Fruit fly (Drosophila melanogaster) whole organism, embryonic: ENCODE results near the gene Polr1D.

Source experiments
- ATbp ChIP-seq: fragments of 200-800 bp; sonication (Bioruptor generic); optimal IDR thresholded peaks from 2 replicates; lab custom pipeline; 2017; ENCODE audit warnings: missing biosample characterization, mild to moderate bottlenecking, missing genetic modification characterization, missing genetic modification reagents
- Abd-B ChIP-seq: fragments of 200-800 bp; sonication (Bioruptor generic); optimal IDR thresholded peaks from 2 replicates; lab custom pipeline; 2018; ENCODE audit warnings: missing biosample characterization, mild to moderate bottlenecking, missing genetic modification characterization, moderate library complexity
- CG1024 ChIP-seq: fragments of 200-800 bp; sonication (Bioruptor generic); IDR thresholded peaks from 2 replicates; pipeline ENCODE4 v1.3.6; 2022; ENCODE audit warnings: missing biosample characterization, missing genetic modification characterization
- CG10321 ChIP-seq: fragments of 200-800 bp; sonication (Bioruptor generic); IDR thresholded peaks from 2 replicates; pipeline ENCODE4 v1.3.6; 2022; ENCODE audit warnings: missing biosample characterization, missing genetic modification characterization
- CG10431 ChIP-seq: fragments of 200-800 bp; sonication (Bioruptor generic); optimal IDR thresholded peaks from 3 replicates; lab custom pipeline; 2018; ENCODE audit warnings: missing biosample characterization, mild to moderate bottlenecking, missing genetic modification characterization
- CG10959 ChIP-seq: fragments of 200-800 bp; sonication (Bioruptor generic); IDR thresholded peaks from 2 replicates; pipeline ENCODE4 v1.3.6; 2022; ENCODE audit warnings: missing biosample characterization, missing genetic modification characterization
- CG11695 ChIP-seq: fragments of 200-800 bp; sonication (Bioruptor generic); IDR thresholded peaks from 3 replicates; pipeline ENCODE4 v1.3.6; 2022; ENCODE audit warnings: missing biosample characterization, missing genetic modification characterization
- CG13775 ChIP-seq: fragments of 200-800 bp; sonication (Bioruptor generic); optimal IDR thresholded peaks from 3 replicates; lab custom pipeline; 2017; ENCODE audit warnings: missing biosample characterization, mild to moderate bottlenecking, missing genetic modification characterization
- CG14014 ChIP-seq: fragments of 200-800 bp; sonication (Bioruptor generic); IDR thresholded peaks from 2 replicates; pipeline ENCODE4 v1.3.6; 2022; ENCODE audit warnings: missing biosample characterization, missing genetic modification characterization
- CG15479 ChIP-seq: fragments of 200-800 bp; sonication (Bioruptor generic); optimal IDR thresholded peaks from 3 replicates; lab custom pipeline; 2019; ENCODE audit warnings: missing biosample characterization, mild to moderate bottlenecking, missing genetic modification characterization, moderate library complexity
- CG16815 ChIP-seq: fragments of 200-800 bp; sonication (Bioruptor generic); optimal IDR thresholded peaks from 3 replicates; lab custom pipeline; 2017; ENCODE audit warnings: missing biosample characterization, mild to moderate bottlenecking, missing genetic modification characterization
- CG17359 ChIP-seq: fragments of 200-800 bp; sonication (Bioruptor generic); optimal IDR thresholded peaks from 3 replicates; lab custom pipeline; 2018; ENCODE audit warnings: missing biosample characterization, mild to moderate bottlenecking, missing genetic modification characterization, moderate library complexity
- CG3065 ChIP-seq: fragments of 200-800 bp; sonication (Bioruptor generic); optimal IDR thresholded peaks from 2 replicates; lab custom pipeline; 2016; ENCODE audit warnings: missing biosample characterization, missing genetic modification characterization
- CG3407 ChIP-seq: fragments of 200-800 bp; sonication (Bioruptor generic); optimal IDR thresholded peaks from 2 replicates; lab custom pipeline; 2018; ENCODE audit warnings: missing biosample characterization, mild to moderate bottlenecking, missing genetic modification characterization
- CG34224 ChIP-seq: fragments of 200-800 bp; sonication (Bioruptor generic); IDR thresholded peaks from 3 replicates; pipeline ENCODE4 v1.3.6; 2022; ENCODE audit warnings: missing biosample characterization, missing genetic modification characterization; ENCODE audit not compliant: partially characterized antibody
- CG3838 ChIP-seq: fragments of 200-800 bp; sonication (Bioruptor generic); optimal IDR thresholded peaks from 3 replicates; lab custom pipeline; 2016; ENCODE audit warnings: missing biosample characterization, missing genetic modification characterization
- CG7372 ChIP-seq: fragments of 200-800 bp; sonication (Bioruptor generic); IDR thresholded peaks from 2 replicates; pipeline ENCODE4 v1.3.6; 2022; ENCODE audit warnings: missing biosample characterization, missing genetic modification characterization
- CG8281 ChIP-seq: fragments of 200-800 bp; sonication (Bioruptor generic); optimal IDR thresholded peaks from 2 replicates; lab custom pipeline; 2018; ENCODE audit warnings: missing biosample characterization, mild to moderate bottlenecking, missing genetic modification characterization, moderate library complexity
- CG9437 ChIP-seq: fragments of 200-800 bp; sonication (Bioruptor generic); optimal IDR thresholded peaks from 2 replicates; lab custom pipeline; 2018; ENCODE audit warnings: missing biosample characterization, mild to moderate bottlenecking, missing genetic modification characterization
- CkIIα-i1 ChIP-seq: fragments of 200-800 bp; sonication (Bioruptor generic); IDR thresholded peaks from 2 replicates; pipeline ENCODE4 v1.3.6; 2022; ENCODE audit warnings: missing biosample characterization, missing genetic modification characterization
- Fer2 ChIP-seq: fragments of 200-800 bp; sonication (Bioruptor generic); optimal IDR thresholded peaks from 2 replicates; lab custom pipeline; 2018; ENCODE audit warnings: missing biosample characterization, mild to moderate bottlenecking, missing genetic modification characterization, moderate library complexity
- Hr51 ChIP-seq, 2 experiments: fragments of 200-800 bp; sonication (Bioruptor generic); optimal IDR thresholded peaks; 2 replicates in 1 of 2; 3 replicates in 1 of 2; lab custom pipeline; 2016 to 2018; ENCODE audit warnings: missing biosample characterization in 2 of 2, missing genetic modification characterization in 2 of 2, mild to moderate bottlenecking in 1 of 2, moderate library complexity in 1 of 2
- Lim3 ChIP-seq: fragments of 200-800 bp; sonication (Bioruptor generic); IDR thresholded peaks from 2 replicates; pipeline ENCODE4 v1.3.6; 2022; ENCODE audit warnings: missing biosample characterization, missing genetic modification characterization
- MBD-R2 ChIP-seq: fragments of 200-800 bp; sonication (Bioruptor generic); IDR thresholded peaks from 2 replicates; pipeline ENCODE4 v1.3.6; 2022; ENCODE audit warnings: missing biosample characterization, missing genetic modification characterization
- MTF-1 ChIP-seq: fragments of 200-800 bp; sonication (Bioruptor generic); optimal IDR thresholded peaks from 2 replicates; lab custom pipeline; 2018; ENCODE audit warnings: missing biosample characterization, mild to moderate bottlenecking, missing genetic modification characterization, borderline replicate concordance
- Med ChIP-seq: fragments of 200-800 bp; sonication (Bioruptor generic); peaks from one replicate; lab custom pipeline; 2016; ENCODE audit warnings: missing biosample characterization, missing genetic modification characterization, mild to moderate bottlenecking, inconsistent platforms, moderate library complexity
- Pdp1 ChIP-seq, 2 experiments: fragments of 200-800 bp; sonication (Bioruptor generic); optimal IDR thresholded peaks; 3 replicates each; lab custom pipeline; 2016; ENCODE audit warnings: missing biosample characterization in 2 of 2, missing genetic modification characterization in 2 of 2, mild to moderate bottlenecking in 1 of 2, moderate library complexity in 1 of 2
- Scr ChIP-seq: fragments of 200-800 bp; sonication (Bioruptor generic); IDR thresholded peaks from 2 replicates; pipeline ENCODE4 v1.3.6; 2022; ENCODE audit warnings: missing biosample characterization, missing genetic modification characterization; ENCODE audit not compliant: partially characterized antibody
- Six4 ChIP-seq: fragments of 200-800 bp; sonication (Bioruptor generic); optimal IDR thresholded peaks from 2 replicates; lab custom pipeline; 2016; ENCODE audit warnings: missing biosample characterization, missing genetic modification characterization
- TFAM ChIP-seq: fragments of 200-800 bp; sonication (Bioruptor generic); optimal IDR thresholded peaks from 2 replicates; lab custom pipeline; 2017; ENCODE audit warnings: missing biosample characterization, missing genetic modification characterization, inconsistent platforms
- YL-1 ChIP-seq: fragments of 200-800 bp; sonication (Bioruptor generic); optimal IDR thresholded peaks from 3 replicates; lab custom pipeline; 2017; ENCODE audit warnings: missing biosample characterization, mild to moderate bottlenecking, missing genetic modification characterization
- ara ChIP-seq: fragments of 200-800 bp; sonication (Bioruptor generic); IDR thresholded peaks from 2 replicates; pipeline ENCODE4 v1.3.6; 2022; ENCODE audit warnings: missing biosample characterization, missing genetic modification characterization
- ase ChIP-seq: fragments of 200-800 bp; sonication (Bioruptor generic); IDR thresholded peaks from 3 replicates; pipeline ENCODE4 v1.3.6; 2022; ENCODE audit warnings: missing biosample characterization, missing genetic modification characterization
- bbx ChIP-seq: fragments of 200-800 bp; sonication (Bioruptor generic); IDR thresholded peaks from 2 replicates; pipeline ENCODE4 v1.3.6; 2022; ENCODE audit warnings: missing biosample characterization, missing genetic modification characterization; ENCODE audit not compliant: partially characterized antibody
- bigmax ChIP-seq: fragments of 200-800 bp; sonication (Bioruptor generic); optimal IDR thresholded peaks from 2 replicates; lab custom pipeline; 2018; ENCODE audit warnings: missing biosample characterization, mild to moderate bottlenecking, missing genetic modification characterization
- ci ChIP-seq: fragments of 200-800 bp; sonication (Bioruptor generic); IDR thresholded peaks from 3 replicates; pipeline ENCODE4 v1.3.6; 2022; ENCODE audit warnings: missing biosample characterization, missing genetic modification characterization
- ftz-f1 ChIP-seq: fragments of 200-800 bp; sonication (Bioruptor generic); optimal IDR thresholded peaks from 2 replicates; lab custom pipeline; 2016; ENCODE audit warnings: missing biosample characterization, missing genetic modification characterization
- gt ChIP-seq: fragments of 200-800 bp; sonication (Bioruptor generic); IDR thresholded peaks from 2 replicates; pipeline ENCODE4 v1.3.6; 2022; ENCODE audit warnings: missing biosample characterization, missing genetic modification characterization
- insv ChIP-seq, 2 experiments: fragments of 200-800 bp; sonication (Bioruptor generic); optimal IDR thresholded peaks; 3 replicates each; lab custom pipeline; 2016 to 2018; ENCODE audit warnings: missing biosample characterization in 2 of 2, missing genetic modification characterization in 2 of 2
- mirr ChIP-seq: fragments of 200-800 bp; sonication (Bioruptor generic); optimal IDR thresholded peaks from 3 replicates; lab custom pipeline; 2018; ENCODE audit warnings: missing biosample characterization, mild to moderate bottlenecking, missing genetic modification characterization
- org-1 ChIP-seq: fragments of 200-800 bp; sonication (Bioruptor generic); optimal IDR thresholded peaks from 2 replicates; lab custom pipeline; 2017; ENCODE audit warnings: missing biosample characterization, missing genetic modification characterization
- pho ChIP-seq: fragments of 200-800 bp; sonication (Bioruptor generic); optimal IDR thresholded peaks from 2 replicates; lab custom pipeline; 2016; ENCODE audit warnings: missing biosample characterization, missing genetic modification characterization
- phol ChIP-seq: fragments of 200-800 bp; sonication (Bioruptor generic); optimal IDR thresholded peaks from 3 replicates; lab custom pipeline; 2018; ENCODE audit warnings: missing biosample characterization, mild to moderate bottlenecking, missing genetic modification characterization, moderate library complexity
- sc ChIP-seq, 3 experiments: fragments of >200 bp in 2 of 3; fragments of 200-800 bp in 1 of 3; sonication (Bioruptor generic) in 1 of 3; optimal IDR thresholded peaks; 2 replicates in 2 of 3; 3 replicates in 1 of 3; lab custom pipeline; 2017; ENCODE audit warnings: mild to moderate bottlenecking in 1 of 3, missing biosample characterization in 1 of 3, missing genetic modification characterization in 1 of 3, missing genetic modification reagents in 1 of 3
- sr ChIP-seq: fragments of 200-800 bp; sonication (Bioruptor generic); IDR thresholded peaks from 3 replicates; pipeline ENCODE4 v1.3.6; 2022; ENCODE audit warnings: missing biosample characterization, missing genetic modification characterization
- sug ChIP-seq: fragments of 200-800 bp; optimal IDR thresholded peaks from 2 replicates; lab custom pipeline; 2019; ENCODE audit warnings: missing biosample characterization, mild to moderate bottlenecking, missing genetic modification characterization, moderate library complexity
- trh ChIP-seq: fragments of 200-800 bp; sonication (Bioruptor generic); optimal IDR thresholded peaks from 2 replicates; lab custom pipeline; 2016; ENCODE audit warnings: missing biosample characterization, missing genetic modification characterization
- twi ChIP-seq: fragments of 200-800 bp; optimal IDR thresholded peaks from 2 replicates; lab custom pipeline; 2019; ENCODE audit warnings: missing biosample characterization, mild to moderate bottlenecking, missing genetic modification characterization, moderate library complexity
- tx ChIP-seq: fragments of 200-800 bp; sonication (Bioruptor generic); optimal IDR thresholded peaks from 2 replicates; lab custom pipeline; 2016; ENCODE audit warnings: missing biosample characterization, missing genetic modification characterization
- zen2 ChIP-seq: fragments of 200-800 bp; sonication (Bioruptor generic); IDR thresholded peaks from 3 replicates; pipeline ENCODE4 v1.3.6; 2022; ENCODE audit warnings: missing biosample characterization, missing genetic modification characterization; ENCODE audit not compliant: partially characterized antibody

Polr1D gene

dm6 chr2L:19165998-19166397 is 31.0 kb upstream of the Polr1D start (continued):
- TF ChIP-seq zen2 (GFP tag; lab: Robert Waterston, UW): no peak
- peak; percentile 94 for TF ChIP-seq CG15479 (GFP tag; lab: Kevin White, UChicago)
- no peak for TF ChIP-seq twi
- no peak for TF ChIP-seq org-1 (GFP tag; lab: Kevin White, UChicago)
- 0 out of 2 replicates have a peak, but pooled peaks have one; percentile 19 for TF ChIP-seq Scr
- TF ChIP-seq Hr51 (GFP tag; optimal IDR thresholded peaks at IDR 0.05; lab: Kevin White, UChicago): no peak
- no peak for TF ChIP-seq CG17359 (tag; lab: Kevin White, UChicago)
- TF ChIP-seq pho (GFP tag; lab: Kevin White, UChicago): no peak
- TF ChIP-seq CG10959 (GFP tag; lab: Robert Waterston, UW): no peak
- no peak for TF ChIP-seq Pdp1 (GFP tag; optimal IDR thresholded peaks at IDR 0.05; lab: Kevin White, UChicago)
- TF ChIP-seq Abd-B: no peak
- TF ChIP-seq CG9437: peak; percentile 5
- no peak for TF ChIP-seq CG16815
- TF ChIP-seq Fer2 (tag; lab: Kevin White, UChicago): no peak
- TF ChIP-seq Med (GFP tag; lab: Kevin White, UChicago): peak; percentile 59
- TF ChIP-seq CG34224 (GFP tag; lab: Robert Waterston, UW): 0 out of 3 replicates have a peak, but pooled peaks have one; percentile 16
- no peak for TF ChIP-seq gt
- no peak for TF ChIP-seq CG1024
- TF ChIP-seq bbx: no peak
- TF ChIP-seq MTF-1 (GFP tag; lab: Kevin White, UChicago): no peak
- TF ChIP-seq CG10431 (GFP tag; lab: Kevin White, UChicago): no peak
- no peak for TF ChIP-seq mirr (GFP tag; lab: Kevin White, UChicago)
- no peak for TF ChIP-seq CG3065
- TF ChIP-seq tx (GFP tag; lab: Kevin White, UChicago): no peak
- TF ChIP-seq bigmax (GFP tag; lab: Kevin White, UChicago): no peak
- no peak for TF ChIP-seq MBD-R2 (GFP tag; lab: Robert Waterston, UW)
- TF ChIP-seq CG14014 (GFP tag; lab: Robert Waterston, UW): no peak
- TF ChIP-seq ase (GFP tag; lab: Robert Waterston, UW): no peak
- TF ChIP-seq CkIIα-i1 (GFP tag; lab: Robert Waterston, UW): no peak
- no peak for TF ChIP-seq trh (GFP tag; lab: Kevin White, UChicago)
- no peak for TF ChIP-seq Lim3 (GFP tag; lab: Robert Waterston, UW)
- TF ChIP-seq sr (GFP tag; lab: Robert Waterston, UW): peak; percentile 100
- 0 out of 3 replicates have a peak, but pooled peaks have one; percentile 11 for TF ChIP-seq CG11695 (GFP tag; lab: Robert Waterston, UW)
- TF ChIP-seq ci: 0 out of 3 replicates have a peak, but pooled peaks have one; percentile 29
- no peak for TF ChIP-seq ara
- no peak for TF ChIP-seq YL-1
- peak; percentile 41 for TF ChIP-seq ftz-f1 (GFP tag; lab: Kevin White, UChicago)
- no peak for TF ChIP-seq ATbp (GFP tag; lab: Kevin White, UChicago)
- TF ChIP-seq sug (tag; lab: Kevin White, UChicago): peak; percentile 22
- no peak for TF ChIP-seq CG7372 (GFP tag; lab: Robert Waterston, UW)
- no peak for TF ChIP-seq sc (optimal IDR thresholded peaks at IDR 0.05; lab: Kevin White, UChicago)
- no peak for TF ChIP-seq sc (GFP tag; optimal IDR thresholded peaks at IDR 0.05; lab: Kevin White, UChicago)
- no peak for TF ChIP-seq CG13775 (GFP tag; lab: Kevin White, UChicago)
- peak; percentile 85 for TF ChIP-seq CG10321
- TF ChIP-seq CG8281 (tag; lab: Kevin White, UChicago): no peak
- no peak for TF ChIP-seq Six4 (GFP tag; lab: Kevin White, UChicago)
- TF ChIP-seq phol (tag; lab: Kevin White, UChicago): no peak
- no peak for TF ChIP-seq CG3407 (GFP tag; lab: Kevin White, UChicago)
- no peak for TF ChIP-seq TFAM (GFP tag; lab: Kevin White, UChicago)
- no peak for TF ChIP-seq CG3838 (GFP tag; lab: Kevin White, UChicago)
- no peak for TF ChIP-seq insv (GFP tag; optimal IDR thresholded peaks at IDR 0.05; lab: Kevin White, UChicago)
